Fruit fly (Drosophila melanogaster): ENCODE data around the gene eg.

The eg gene

DNA sequence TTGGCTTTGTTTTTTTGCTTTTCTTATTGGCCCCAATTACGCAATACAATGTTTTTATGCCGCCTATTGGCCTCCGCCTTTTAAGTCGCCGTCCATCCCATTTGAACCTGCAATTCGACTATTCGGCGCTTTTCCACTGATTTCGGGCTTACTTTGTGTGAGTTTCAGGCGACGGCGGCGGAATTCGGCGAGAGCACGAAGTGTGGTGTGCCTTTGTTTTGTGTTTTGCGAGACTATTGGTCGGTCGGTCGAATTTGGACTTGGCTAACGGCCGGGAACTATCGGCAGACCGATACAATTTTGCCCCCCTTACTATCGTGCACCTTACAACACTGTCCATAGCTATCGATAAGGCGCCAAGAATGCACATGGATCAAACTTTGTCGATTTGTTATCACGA lies 32.6 kb downstream of the eg start, which contains the start of gene P5CDh1 (continued):
- TF ChIP-seq twi (tag; optimal IDR thresholded peaks at IDR 0.05) = no peak
- TF ChIP-seq toy (GFP tag; IDR thresholded peaks at IDR 0.05) = no peak
- no peak for TF ChIP-seq fd3F (GFP tag; optimal IDR thresholded peaks at IDR 0.05)
- peak; percentile 73 for TF ChIP-seq sug (tag; optimal IDR thresholded peaks at IDR 0.05)
- TF ChIP-seq CG16779 (GFP tag; IDR thresholded peaks at IDR 0.05) = no peak
- TF ChIP-seq CG9215 (GFP tag; IDR thresholded peaks at IDR 0.05) = no peak
- TF ChIP-seq CG2712 (tag; optimal IDR thresholded peaks at IDR 0.05) = peak; percentile 24
- no peak for TF ChIP-seq CG5180 (GFP tag; optimal IDR thresholded peaks at IDR 0.05)
- TF ChIP-seq CG2120 (GFP tag; optimal IDR thresholded peaks at IDR 0.05) = peak; percentile 55
- TF ChIP-seq ato (GFP tag; IDR thresholded peaks at IDR 0.05; ENCODE audit: partially characterized antibody) = peak; percentile 91
- TF ChIP-seq zf30C (GFP tag; optimal IDR thresholded peaks at IDR 0.05) = no peak
- TF ChIP-seq repo (GFP tag; optimal IDR thresholded peaks at IDR 0.05) = no peak
- TF ChIP-seq HmgD (GFP tag; optimal IDR thresholded peaks at IDR 0.05) = peak; percentile 10
- no peak for TF ChIP-seq ac (GFP tag; optimal IDR thresholded peaks at IDR 0.05)
- TF ChIP-seq NC2β (GFP tag; optimal IDR thresholded peaks at IDR 0.05) = no peak
- TF ChIP-seq CG6654 (GFP tag; optimal IDR thresholded peaks at IDR 0.05) = no peak
- no peak for TF ChIP-seq CG31441 (GFP tag; IDR thresholded peaks at IDR 0.05)
- peak; percentile 48; the same call in 1 of the 3 replicates for TF ChIP-seq dysf (GFP tag; IDR thresholded peaks at IDR 0.05)
- TF ChIP-seq pb (GFP tag; optimal IDR thresholded peaks at IDR 0.05) = no peak
- TF ChIP-seq gce (GFP tag; IDR thresholded peaks at IDR 0.05) = no peak
- TF ChIP-seq CG7271 (tag; optimal IDR thresholded peaks at IDR 0.05) = no peak
- TF ChIP-seq CG30403 (GFP tag; optimal IDR thresholded peaks at IDR 0.05) = peak; percentile 26
- peak; percentile 15; the same call in 1 of the 2 replicates for TF ChIP-seq ranshi (GFP tag; IDR thresholded peaks at IDR 0.05)
- no peak for TF ChIP-seq CG18476 (GFP tag; optimal IDR thresholded peaks at IDR 0.05)
- no peak for TF ChIP-seq odd (GFP tag; optimal IDR thresholded peaks at IDR 0.05)
- no peak for TF ChIP-seq run (tag; optimal IDR thresholded peaks at IDR 0.05)
- no peak for TF ChIP-seq CG3995 (GFP tag; optimal IDR thresholded peaks at IDR 0.05)
- no peak for TF ChIP-seq CG8944 (GFP tag; optimal IDR thresholded peaks at IDR 0.05)
- TF ChIP-seq CG9876 (GFP tag; optimal IDR thresholded peaks at IDR 0.05) = no peak
- no peak for TF ChIP-seq CG3726 (GFP tag; IDR thresholded peaks at IDR 0.05)
- TF ChIP-seq dimm (GFP tag; IDR thresholded peaks at IDR 0.05) = no peak
- TF ChIP-seq BtbVII (GFP tag; optimal IDR thresholded peaks at IDR 0.05) = no peak
- TF ChIP-seq CG15479 (GFP tag; optimal IDR thresholded peaks at IDR 0.05) = no peak
- peak; percentile 26 for TF ChIP-seq Antp (GFP tag; optimal IDR thresholded peaks at IDR 0.05)
- no peak for TF ChIP-seq CG10147 (GFP tag; optimal IDR thresholded peaks at IDR 0.05)
- peak; percentile 25 for TF ChIP-seq Hsf (GFP tag; optimal IDR thresholded peaks at IDR 0.05)
- TF ChIP-seq CG6175 (GFP tag; IDR thresholded peaks at IDR 0.05) = 0 out of 3 replicates have a peak, but pooled peaks have one; percentile 44
- TF ChIP-seq her (GFP tag; optimal IDR thresholded peaks at IDR 0.05) = peak; percentile 48
- peak; percentile 30 for TF ChIP-seq Dad (GFP tag; optimal IDR thresholded peaks at IDR 0.05)
- TF ChIP-seq CG15601 (tag; optimal IDR thresholded peaks at IDR 0.05) = no peak
- TF ChIP-seq nerfin-1 (tag; optimal IDR thresholded peaks at IDR 0.05) = peak; percentile 72
- TF ChIP-seq CG2116 (GFP tag; optimal IDR thresholded peaks at IDR 0.05) = peak; percentile 90
- peak; percentile 61 for TF ChIP-seq NfI (GFP tag; optimal IDR thresholded peaks at IDR 0.05)
- TF ChIP-seq CG9437 (GFP tag; optimal IDR thresholded peaks at IDR 0.05) = no peak
- TF ChIP-seq CG4360 (GFP tag; IDR thresholded peaks at IDR 0.05) = no peak
- peak; percentile 86 for TF ChIP-seq Deaf1 (tag; optimal IDR thresholded peaks at IDR 0.05)
- no peak for TF ChIP-seq usp (GFP tag; optimal IDR thresholded peaks at IDR 0.05)
- no peak for TF ChIP-seq NC2α (GFP tag; optimal IDR thresholded peaks at IDR 0.05)
- TF ChIP-seq CG4424 (GFP tag; optimal IDR thresholded peaks at IDR 0.05) = no peak
- no peak for TF ChIP-seq Spps (tag; optimal IDR thresholded peaks at IDR 0.05)
- TF ChIP-seq CG7987 (GFP tag; optimal IDR thresholded peaks at IDR 0.05) = peak; percentile 49
- TF ChIP-seq esg (GFP tag; conservative IDR thresholded peaks at IDR 0.05) = no peak

Data from whole organism, embryonic.